Worm (Caenorhabditis elegans) whole organism, L3 larva: ENCODE results near the gene clec-58.

Source experiments
- aly-2 ChIP-seq: fragments of 150-350 bp; optimal IDR thresholded peaks from 2 replicates; lab custom pipeline; 2014; ENCODE audit warnings: missing biosample characterization, missing genetic modification characterization
- ceh-28 ChIP-seq: fragments of 150-350 bp; optimal IDR thresholded peaks from 2 replicates; lab custom pipeline; 2014; ENCODE audit warnings: missing biosample characterization, missing genetic modification reagents, missing genetic modification characterization
- mdl-1 ChIP-seq: fragments of 150-350 bp; optimal IDR thresholded peaks from 2 replicates; lab custom pipeline; 2014; ENCODE audit warnings: missing biosample characterization, missing genetic modification characterization
- nhr-12 ChIP-seq: fragments of 150-350 bp; optimal IDR thresholded peaks from 2 replicates; lab custom pipeline; 2014; ENCODE audit warnings: missing biosample characterization, missing genetic modification characterization
- nhr-237 ChIP-seq: fragments of 150-350 bp; optimal IDR thresholded peaks from 2 replicates; lab custom pipeline; 2014; ENCODE audit warnings: missing biosample characterization, missing genetic modification characterization
- nhr-28 ChIP-seq: fragments of 150-350 bp; optimal IDR thresholded peaks from 2 replicates; lab custom pipeline; 2014; ENCODE audit warnings: missing biosample characterization, missing genetic modification characterization
- pha-4 ChIP-seq: fragments of 150-350 bp; optimal IDR thresholded peaks from 2 replicates; lab custom pipeline; 2014; ENCODE audit warnings: missing biosample characterization, missing genetic modification reagents, missing genetic modification characterization
- pqm-1 ChIP-seq: fragments of 150-350 bp; optimal IDR thresholded peaks from 2 replicates; lab custom pipeline; 2017; ENCODE audit warnings: missing biosample characterization, missing genetic modification characterization, inconsistent platforms
- skn-1 ChIP-seq: fragments of 150-350 bp; optimal IDR thresholded peaks from 2 replicates; lab custom pipeline; 2014; ENCODE audit warnings: missing biosample characterization, missing genetic modification characterization
- snpc-4 ChIP-seq: fragments of 150-350 bp; optimal IDR thresholded peaks from 2 replicates; lab custom pipeline; 2014; ENCODE audit warnings: missing biosample characterization, missing genetic modification characterization

- no peak for TF ChIP-seq pha-4 (tag; lab: Kevin White, UChicago)
- TF ChIP-seq nhr-28 (tag; lab: Kevin White, UChicago): no peak
- TF ChIP-seq skn-1: no peak
- no peak for TF ChIP-seq nhr-12 (tag; lab: Kevin White, UChicago)
- TF ChIP-seq snpc-4 (tag; lab: Kevin White, UChicago): no peak
- no peak for TF ChIP-seq pqm-1 (tag; lab: Kevin White, UChicago)
- no peak for TF ChIP-seq aly-2 (tag; lab: Kevin White, UChicago)
- no peak for TF ChIP-seq nhr-237 (tag; lab: Kevin White, UChicago)
- TF ChIP-seq ceh-28 (tag; lab: Kevin White, UChicago): no peak
- TF ChIP-seq mdl-1 (tag; lab: Kevin White, UChicago): no peak
These were observed 14.4 kb upstream of the clec-58 start, which contains the start of gene clec-61 for ce11 chrII:10490329-10490728.
